Worm (Caenorhabditis elegans): ENCODE data around the gene C16C8.11.

ce11 chrII:3463097-3463496 lies 9.6 kb downstream of the C16C8.11 start, which contains the start of gene C16C8.9:
- TF ChIP-seq him-1 (tag; optimal IDR thresholded peaks at IDR 0.05) (no peak), W03F9.2 (tag; optimal IDR thresholded peaks at IDR 0.05) (no peak), dao-5 (tag; optimal IDR thresholded peaks at IDR 0.05) (no peak)
